Worm (Caenorhabditis elegans) whole organism, L3 larva: ENCODE results near the gene srh-52.

Source experiments
- ZK546.5 ChIP-seq: sonication (generic microtip); optimal IDR thresholded peaks from 2 replicates; lab custom pipeline; 2017; ENCODE audit warnings: missing biosample characterization, missing genetic modification characterization
- aly-2 ChIP-seq: fragments of 150-350 bp; optimal IDR thresholded peaks from 2 replicates; lab custom pipeline; 2014; ENCODE audit warnings: missing biosample characterization, missing genetic modification characterization
- ama-1 ChIP-seq: fragments of 150-350 bp; optimal IDR thresholded peaks from 2 replicates; lab custom pipeline; 2018
- ceh-16 ChIP-seq: sonication (generic microtip); optimal IDR thresholded peaks from 2 replicates; lab custom pipeline; 2017; ENCODE audit warnings: missing biosample characterization, missing genetic modification characterization
- ceh-82 ChIP-seq: fragments of 150-350 bp; optimal IDR thresholded peaks from 2 replicates; lab custom pipeline; 2014; ENCODE audit warnings: missing biosample characterization, missing genetic modification characterization
- ceh-9 ChIP-seq: sonication (generic microtip); optimal IDR thresholded peaks from 2 replicates; lab custom pipeline; 2018; ENCODE audit warnings: missing biosample characterization, missing genetic modification characterization
- daf-12 ChIP-seq: fragments of 150-350 bp; optimal IDR thresholded peaks from 2 replicates; lab custom pipeline; 2014; ENCODE audit warnings: missing biosample characterization, missing genetic modification reagents, missing genetic modification characterization
- egl-27 ChIP-seq: sonication (generic microtip); optimal IDR thresholded peaks from 4 replicates; lab custom pipeline; 2017; ENCODE audit warnings: missing biosample characterization, missing genetic modification reagents, missing genetic modification characterization
- egl-5 ChIP-seq: fragments of 150-350 bp; optimal IDR thresholded peaks from 2 replicates; lab custom pipeline; 2017; ENCODE audit warnings: missing biosample characterization, missing genetic modification reagents, missing genetic modification characterization, inconsistent platforms
- elt-1 ChIP-seq: fragments of 150-350 bp; optimal IDR thresholded peaks from 2 replicates; lab custom pipeline; 2014; ENCODE audit warnings: missing biosample characterization, missing genetic modification characterization
- elt-2 ChIP-seq: sonication (generic microtip); optimal IDR thresholded peaks from 2 replicates; lab custom pipeline; 2016; ENCODE audit warnings: missing genetic modification reagents, mild to moderate bottlenecking, missing genetic modification characterization, missing compliant biosample characterization
- elt-3 ChIP-seq, 3 experiments: fragments of 150-350 bp in 1 of 3; sonication (generic microtip) in 2 of 3; optimal IDR thresholded peaks; 2 replicates in 2 of 3; 4 replicates in 1 of 3; lab custom pipeline; 2014 to 2017; ENCODE audit warnings: missing biosample characterization in 3 of 3, missing genetic modification characterization in 3 of 3
- eor-1 ChIP-seq, 2 experiments: fragments of 150-350 bp; optimal IDR thresholded peaks; 2 replicates each; lab custom pipeline; 2014 to 2018; ENCODE audit warnings: missing biosample characterization in 2 of 2, missing genetic modification characterization in 2 of 2
- fkh-2 ChIP-seq: fragments of 150-350 bp; optimal IDR thresholded peaks from 2 replicates; lab custom pipeline; 2014; ENCODE audit warnings: missing biosample characterization, missing genetic modification reagents, missing genetic modification characterization
- hmg-11 ChIP-seq: sonication (generic microtip); optimal IDR thresholded peaks from 2 replicates; lab custom pipeline; 2016; ENCODE audit warnings: missing genetic modification characterization, missing compliant biosample characterization
- jun-1 ChIP-seq: fragments of 150-350 bp; optimal IDR thresholded peaks from 2 replicates; lab custom pipeline; 2014; ENCODE audit warnings: missing biosample characterization, missing genetic modification reagents, missing genetic modification characterization
- lin-39 ChIP-seq: fragments of 150-350 bp; optimal IDR thresholded peaks from 2 replicates; lab custom pipeline; 2018; ENCODE audit warnings: missing biosample characterization, missing genetic modification reagents, missing genetic modification characterization
- lsy-12 ChIP-seq: sonication (generic microtip); optimal IDR thresholded peaks from 2 replicates; lab custom pipeline; 2016; ENCODE audit warnings: mild to moderate bottlenecking, missing genetic modification characterization, missing compliant biosample characterization
- mdl-1 ChIP-seq: fragments of 150-350 bp; optimal IDR thresholded peaks from 2 replicates; lab custom pipeline; 2014; ENCODE audit warnings: missing biosample characterization, missing genetic modification characterization
- nfya-1 ChIP-seq: sonication (generic microtip); optimal IDR thresholded peaks from 2 replicates; lab custom pipeline; 2017; ENCODE audit warnings: missing genetic modification characterization, mild to moderate bottlenecking, missing compliant biosample characterization, antibody characterized with exemption, moderate library complexity; ENCODE audit not compliant: insufficient read depth
- nhr-12 ChIP-seq: fragments of 150-350 bp; optimal IDR thresholded peaks from 2 replicates; lab custom pipeline; 2014; ENCODE audit warnings: missing biosample characterization, missing genetic modification characterization
- nhr-23 ChIP-seq: fragments of 150-350 bp; optimal IDR thresholded peaks from 2 replicates; lab custom pipeline; 2014; ENCODE audit warnings: missing biosample characterization, missing genetic modification reagents, missing genetic modification characterization
- nhr-237 ChIP-seq: fragments of 150-350 bp; optimal IDR thresholded peaks from 2 replicates; lab custom pipeline; 2014; ENCODE audit warnings: missing biosample characterization, missing genetic modification characterization
- nhr-28 ChIP-seq: fragments of 150-350 bp; optimal IDR thresholded peaks from 2 replicates; lab custom pipeline; 2014; ENCODE audit warnings: missing biosample characterization, missing genetic modification characterization
- nhr-43 ChIP-seq: sonication (generic microtip); optimal IDR thresholded peaks from 2 replicates; lab custom pipeline; 2016; ENCODE audit warnings: mild to moderate bottlenecking, missing genetic modification characterization, missing compliant biosample characterization; ENCODE audit not compliant: poor library complexity, severe bottlenecking
- nhr-76 ChIP-seq: fragments of 150-350 bp; sonication (generic microtip); optimal IDR thresholded peaks from 5 replicates; lab custom pipeline; 2014; ENCODE audit warnings: missing biosample characterization, missing genetic modification characterization
- pqm-1 ChIP-seq: fragments of 150-350 bp; optimal IDR thresholded peaks from 2 replicates; lab custom pipeline; 2017; ENCODE audit warnings: missing biosample characterization, missing genetic modification characterization, inconsistent platforms
- sea-2 ChIP-seq: fragments of 150-350 bp; sonication (generic microtip); optimal IDR thresholded peaks from 4 replicates; lab custom pipeline; 2014; ENCODE audit warnings: missing biosample characterization, missing genetic modification reagents, missing genetic modification characterization
- skn-1 ChIP-seq: fragments of 150-350 bp; optimal IDR thresholded peaks from 2 replicates; lab custom pipeline; 2014; ENCODE audit warnings: missing biosample characterization, missing genetic modification characterization
- tbx-2 ChIP-seq: sonication (generic microtip); optimal IDR thresholded peaks from 2 replicates; lab custom pipeline; 2016; ENCODE audit warnings: mild to moderate bottlenecking, missing genetic modification characterization, missing compliant biosample characterization
- ztf-11 ChIP-seq: fragments of 150-350 bp; optimal IDR thresholded peaks from 2 replicates; lab custom pipeline; 2014; ENCODE audit warnings: missing biosample characterization, missing genetic modification characterization
- ztf-4 ChIP-seq: fragments of 150-350 bp; optimal IDR thresholded peaks from 2 replicates; lab custom pipeline; 2014; ENCODE audit warnings: missing biosample characterization, missing genetic modification characterization

The srh-52 gene

ce11 chrV:15392064-15392463 is 15.9 kb upstream of the srh-52 start:
- TF ChIP-seq elt-2 (no peak), egl-27 (tag; lab: Kevin White, UChicago) (no peak), nhr-28 (tag; lab: Kevin White, UChicago) (no peak), nfya-1 (tag; lab: Kevin White, UChicago) (no peak), mdl-1 (no peak), nhr-43 (tag; lab: Kevin White, UChicago) (no peak), jun-1 (tag; lab: Kevin White, UChicago) (no peak), aly-2 (tag; lab: Kevin White, UChicago) (no peak), nhr-237 (no peak), nhr-23 (tag; lab: Kevin White, UChicago) (no peak), nhr-12 (tag; lab: Kevin White, UChicago) (no peak), ceh-9 (no peak)

- no peak for TF ChIP-seq elt-3 (tag; optimal IDR thresholded peaks at IDR 0.05; lab: Kevin White, UChicago)
- TF ChIP-seq hmg-11 (tag; lab: Kevin White, UChicago): no peak
- TF ChIP-seq egl-5 (tag; lab: Kevin White, UChicago): no peak
- no peak for TF ChIP-seq ama-1
Measured at ce11 chrV:15388820-15389384, 12.8 kb upstream of the srh-52 start, which contains the start of gene srh-170. Gene srh-170 (minus strand): TSS chrV:15388870.

- TF ChIP-seq ztf-11 (tag; lab: Kevin White, UChicago) (no peak), daf-12 (tag; lab: Kevin White, UChicago) (no peak), ZK546.5 (tag; lab: Kevin White, UChicago) (no peak), nhr-12 (tag; lab: Kevin White, UChicago) (no peak), skn-1 (no peak), sea-2 (no peak), nhr-43 (tag; lab: Kevin White, UChicago) (no peak), pqm-1 (tag; lab: Kevin White, UChicago) (no peak), fkh-2 (no peak), hmg-11 (tag; lab: Kevin White, UChicago) (no peak), mdl-1 (no peak), eor-1 (tag; optimal IDR thresholded peaks at IDR 0.05; lab: Kevin White, UChicago) (no peak)
Measured at ce11 chrV:15384733-15385132, 8.6 kb upstream of the srh-52 start, which contains the start of gene str-102. Gene str-102 (plus strand): TSS chrV:15385033.

ce11 chrV:15383739-15384138 is 7.6 kb upstream of the srh-52 start, which contains the start of gene str-88:
Gene str-88 (minus strand): TSS chrV:15383839.
- TF ChIP-seq elt-1 (no peak), ceh-16 (no peak), ZK546.5 (tag; lab: Kevin White, UChicago) (no peak), nhr-23 (tag; lab: Kevin White, UChicago) (no peak)
- TF ChIP-seq, all 47 proteins: peak for 0

- TF ChIP-seq ceh-16 (no peak), fkh-2 (no peak), nhr-76 (tag; lab: Kevin White, UChicago) (no peak), ceh-82 (tag; lab: Kevin White, UChicago) (no peak), nfya-1 (tag; lab: Kevin White, UChicago) (no peak), lin-39 (no peak), lsy-12 (tag; lab: Kevin White, UChicago) (no peak), skn-1 (no peak), ama-1 (no peak)
- TF ChIP-seq, all 47 proteins: peak for 0
Measured at ce11 chrV:15380857-15381256, 4.7 kb upstream of the srh-52 start, which contains the start of gene dhs-23. Gene dhs-23 (plus strand): TSS chrV:15381219.

ce11 chrV:15379817-15380216 is 3.7 kb upstream of the srh-52 start, which contains the start of gene srh-251:
Gene srh-251 (minus strand): TSS chrV:15379917.
- TF ChIP-seq elt-2 (no peak), tbx-2 (tag; lab: Kevin White, UChicago) (no peak), ztf-4 (tag; lab: Kevin White, UChicago) (no peak), ceh-9 (no peak)
